Worm (Caenorhabditis elegans): ENCODE data around the gene cnp-2.

The cnp-2 gene

ce11 chrII:12787831-12788248, 27.2 kb downstream of the cnp-2 start, which contains the start of gene alkb-7 (continued):
- no peak for TF ChIP-seq pqm-1 (tag; optimal IDR thresholded peaks at IDR 0.05)
- peak; percentile 75; the same call in 1 of the 2 replicates for TF ChIP-seq nhr-42 (GFP tag; IDR thresholded peaks at IDR 0.05)
- TF ChIP-seq nhr-111 (GFP tag; optimal IDR thresholded peaks at IDR 0.05), result no peak
- peak; percentile 41; the same call in 1 of the 2 replicates for TF ChIP-seq Y48G9A.11 (GFP tag; IDR thresholded peaks at IDR 0.05)
- 0 out of 2 replicates have a peak, but pooled peaks have one; percentile 28 for TF ChIP-seq php-3 (GFP tag; IDR thresholded peaks at IDR 0.05)
- peak; percentile 77 for TF ChIP-seq T26A8.4 (GFP tag; IDR thresholded peaks at IDR 0.05)

ce11 chrII:12789497-12789896, 28.9 kb downstream of the cnp-2 start:
- TF ChIP-seq mes-2 (tag; optimal IDR thresholded peaks at IDR 0.05; ENCODE audit: poor library complexity, severe bottlenecking) (no peak), egl-43 (GFP tag; IDR thresholded peaks at IDR 0.05) (peak; percentile 27; the same call in 1 of the 2 replicates), Y105C5A.15 (GFP tag; IDR thresholded peaks at IDR 0.05) (no peak), aha-1 (tag) (peak; percentile 12), lir-3 (tag; optimal IDR thresholded peaks at IDR 0.05) (no peak), T26A8.4 (GFP tag; IDR thresholded peaks at IDR 0.05) (peak; percentile 35; the same call in 1 of the 2 replicates)

DNA sequence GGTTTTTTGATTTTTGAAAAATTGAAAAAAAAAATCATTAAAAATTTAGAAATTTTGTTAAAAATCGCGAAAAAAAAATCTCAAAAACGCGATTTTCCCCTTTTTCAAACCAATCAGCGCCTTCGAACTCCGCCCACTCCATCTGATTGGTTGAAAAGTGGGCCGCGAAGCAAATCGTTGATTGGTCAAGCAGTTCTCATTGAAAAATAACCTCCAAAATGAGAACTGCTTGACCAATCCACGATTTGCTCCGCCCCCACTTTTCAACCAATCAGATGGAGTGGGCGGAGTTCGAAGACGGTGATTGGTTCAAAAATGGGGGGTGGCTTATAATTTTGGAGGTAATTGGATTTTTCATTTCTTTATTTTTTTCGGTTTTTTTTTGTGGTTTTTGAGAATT, 29.8 kb downstream of the cnp-2 start:
- no peak for TF ChIP-seq gei-8 (GFP tag; optimal IDR thresholded peaks at IDR 0.05)
- no peak for TF ChIP-seq snpc-4 (tag; optimal IDR thresholded peaks at IDR 0.05)
- no peak for TF ChIP-seq egl-27 (tag; optimal IDR thresholded peaks at IDR 0.05)
- no peak for TF ChIP-seq mxl-3 (GFP tag; optimal IDR thresholded peaks at IDR 0.05)
- no peak for TF ChIP-seq nhr-237 (tag; optimal IDR thresholded peaks at IDR 0.05)
- TF ChIP-seq ZK337.2 (GFP tag; IDR thresholded peaks at IDR 0.05), result no peak
- TF ChIP-seq dmd-9 (GFP tag; IDR thresholded peaks at IDR 0.05), result no peak
- TF ChIP-seq nhr-77 (tag; optimal IDR thresholded peaks at IDR 0.05), result no peak
- TF ChIP-seq lir-3 (tag; optimal IDR thresholded peaks at IDR 0.05), result no peak

DNA sequence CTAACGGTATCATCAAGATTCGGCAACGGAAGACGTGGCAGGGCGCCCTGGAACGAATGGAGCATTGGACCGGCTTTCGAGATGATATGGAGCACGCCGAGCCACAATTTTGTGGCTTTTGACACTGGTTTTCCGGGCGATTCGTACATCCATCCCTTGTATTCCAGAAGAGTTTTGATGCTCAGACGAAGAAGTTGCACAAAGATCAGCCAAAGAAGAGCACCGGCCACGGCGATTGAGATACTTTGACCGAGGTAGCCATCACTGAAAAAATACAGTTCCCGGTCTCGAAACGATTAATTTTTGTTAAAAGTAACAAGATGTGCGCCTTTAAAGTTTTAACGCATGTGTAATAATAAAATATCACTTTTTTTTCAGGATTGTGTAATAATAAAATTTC, 34.6 kb downstream of the cnp-2 start:
- TF ChIP-seq nhr-28 (tag; optimal IDR thresholded peaks at IDR 0.05) (no peak), ZK546.5 (tag; optimal IDR thresholded peaks at IDR 0.05) (no peak), tra-1 (GFP tag; IDR thresholded peaks at IDR 0.05) (no peak), zip-2 (tag; optimal IDR thresholded peaks at IDR 0.05) (no peak), lin-15B (tag; optimal IDR thresholded peaks at IDR 0.05) (no peak), nhr-10 (tag; optimal IDR thresholded peaks at IDR 0.05) (no peak), zip-11 (GFP tag; IDR thresholded peaks at IDR 0.05) (no peak), F44E2.7 (GFP tag; IDR thresholded peaks at IDR 0.05) (no peak), spr-3 (GFP tag; optimal IDR thresholded peaks at IDR 0.05) (no peak), ctbp-1 (GFP tag; IDR thresholded peaks at IDR 0.05) (no peak), ces-1 (GFP tag; optimal IDR thresholded peaks at IDR 0.05) (no peak), ama-1 (optimal IDR thresholded peaks at IDR 0.05) (no peak), skn-1 (tag; optimal IDR thresholded peaks at IDR 0.05) (no peak), zfp-2 (tag; optimal IDR thresholded peaks at IDR 0.05) (no peak), D1046.2 (GFP tag; IDR thresholded peaks at IDR 0.05) (peak; percentile 49; the same call in 1 of the 2 replicates), F37D6.2 (tag; optimal IDR thresholded peaks at IDR 0.05) (no peak), lin-1 (GFP tag; IDR thresholded peaks at IDR 0.05) (no peak), jun-1 (tag; optimal IDR thresholded peaks at IDR 0.05) (no peak), ceh-62 (tag; optimal IDR thresholded peaks at IDR 0.05) (no peak), mdl-1 (tag; optimal IDR thresholded peaks at IDR 0.05) (no peak), nhr-6 (tag; optimal IDR thresholded peaks at IDR 0.05) (no peak), zag-1 (tag; optimal IDR thresholded peaks at IDR 0.05) (no peak), hlh-30 (tag; optimal IDR thresholded peaks at IDR 0.05; ENCODE audit: insufficient read depth) (no peak), nhr-111 (GFP tag; optimal IDR thresholded peaks at IDR 0.05) (no peak), spr-1 (tag; optimal IDR thresholded peaks at IDR 0.05) (no peak), dpl-1 (GFP tag; optimal IDR thresholded peaks at IDR 0.05) (no peak), egl-43 (GFP tag; IDR thresholded peaks at IDR 0.05) (no peak), dve-1 (tag; optimal IDR thresholded peaks at IDR 0.05; ENCODE audit: insufficient read depth) (no peak), rbr-2 (tag; optimal IDR thresholded peaks at IDR 0.05) (no peak), nhr-41 (GFP tag; IDR thresholded peaks at IDR 0.05) (no peak), F10B5.3 (tag; optimal IDR thresholded peaks at IDR 0.05) (no peak), nhr-102 (tag; optimal IDR thresholded peaks at IDR 0.05) (no peak)
